Fruit fly (Drosophila melanogaster) whole organism, wandering third instar larva: ENCODE measurements around the gene Gclc.

Source experiments
- Abd-B ChIP-seq: fragments of >200 bp; optimal IDR thresholded peaks from 2 replicates; lab custom pipeline; 2017; ENCODE audit warnings: missing biosample characterization, missing genetic modification characterization
- CG32264 ChIP-seq: fragments of 200-800 bp; sonication (Bioruptor generic); optimal IDR thresholded peaks from 2 replicates; lab custom pipeline; 2016; ENCODE audit warnings: missing biosample characterization, missing genetic modification characterization
- CG9705 ChIP-seq: fragments of 200-800 bp; sonication (Bioruptor generic); optimal IDR thresholded peaks from 2 replicates; lab custom pipeline; 2018; ENCODE audit warnings: missing biosample characterization, mild to moderate bottlenecking, missing genetic modification characterization
- CrebA ChIP-seq: fragments of 200-800 bp; sonication (Bioruptor generic); optimal IDR thresholded peaks from 2 replicates; lab custom pipeline; 2016; ENCODE audit warnings: missing biosample characterization, mild to moderate bottlenecking, missing genetic modification characterization, borderline replicate concordance
- Dfd ChIP-seq: fragments of >200 bp; optimal IDR thresholded peaks from 2 replicates; lab custom pipeline; 2017; ENCODE audit warnings: missing biosample characterization, missing genetic modification characterization
- Dif ChIP-seq: fragments of 200-275, 200-300 bp; sonication (Bioruptor generic); optimal IDR thresholded peaks from 2 replicates; lab custom pipeline; 2018; ENCODE audit warnings: missing biosample characterization, missing genetic modification characterization; ENCODE audit not compliant: partially characterized antibody
- GATAd ChIP-seq: sonication (Bioruptor generic); optimal IDR thresholded peaks from 2 replicates; lab custom pipeline; 2016; ENCODE audit warnings: missing biosample characterization, missing genetic modification characterization
- HLH106 ChIP-seq: fragments of 200-800 bp; optimal IDR thresholded peaks from 3 replicates; lab custom pipeline; 2019; ENCODE audit warnings: missing biosample characterization, mild to moderate bottlenecking, missing genetic modification characterization, moderate library complexity
- Hnf4 ChIP-seq: fragments of 200-800 bp; sonication (Bioruptor generic); optimal IDR thresholded peaks from 2 replicates; lab custom pipeline; 2016; ENCODE audit warnings: missing biosample characterization, mild to moderate bottlenecking, missing genetic modification characterization
- Hr78 ChIP-seq: fragments of >200 bp; optimal IDR thresholded peaks from 2 replicates; lab custom pipeline; 2017; ENCODE audit warnings: missing biosample characterization, missing genetic modification characterization
- Hr83 ChIP-seq: fragments of 200-300 bp; sonication (Bioruptor generic); optimal IDR thresholded peaks from 2 replicates; lab custom pipeline; 2016; ENCODE audit warnings: missing biosample characterization, mild to moderate bottlenecking, missing genetic modification characterization, moderate library complexity; ENCODE audit not compliant: poor library complexity, severe bottlenecking
- Jra ChIP-seq: sonication (Bioruptor generic); optimal IDR thresholded peaks from 2 replicates; lab custom pipeline; 2016; ENCODE audit warnings: missing biosample characterization, missing genetic modification characterization
- Mio ChIP-seq: sonication (Bioruptor generic); optimal IDR thresholded peaks from 2 replicates; lab custom pipeline; 2016; ENCODE audit warnings: missing biosample characterization, missing genetic modification characterization
- Myc ChIP-seq: fragments of >200 bp; optimal IDR thresholded peaks from 2 replicates; lab custom pipeline; 2017
- N ChIP-seq: fragments of >200 bp; optimal IDR thresholded peaks from 2 replicates; lab custom pipeline; 2018; ENCODE audit warnings: missing biosample characterization, missing external identifiers, missing genetic modification characterization
- OdsH ChIP-seq: fragments of 200-800 bp; sonication (Bioruptor generic); optimal IDR thresholded peaks from 2 replicates; lab custom pipeline; 2016; ENCODE audit warnings: missing biosample characterization, mild to moderate bottlenecking, missing genetic modification characterization
- Rel ChIP-seq, 2 experiments: fragments of 200-800 bp; sonication (Bioruptor generic) in 1 of 2; optimal IDR thresholded peaks; 2 replicates in 1 of 2; 3 replicates in 1 of 2; lab custom pipeline; 2016 to 2019; ENCODE audit warnings: mild to moderate bottlenecking in 2 of 2, missing biosample characterization in 2 of 2, missing genetic modification characterization in 2 of 2, moderate library complexity in 1 of 2
- Sp1 ChIP-seq: fragments of 200-800 bp; sonication (Bioruptor generic); optimal IDR thresholded peaks from 3 replicates; lab custom pipeline; 2019; ENCODE audit warnings: missing biosample characterization, mild to moderate bottlenecking, missing genetic modification characterization, moderate library complexity
- Vsx2 ChIP-seq: fragments of 200-300, 225-300 bp; sonication (Bioruptor generic); optimal IDR thresholded peaks from 2 replicates; lab custom pipeline; 2018; ENCODE audit warnings: missing biosample characterization, missing genetic modification characterization; ENCODE audit not compliant: partially characterized antibody
- br ChIP-seq: fragments of 200-800 bp; sonication (Bioruptor generic); optimal IDR thresholded peaks from 2 replicates; lab custom pipeline; 2016; ENCODE audit warnings: missing biosample characterization, missing genetic modification characterization
- brk ChIP-seq: fragments of 200-800 bp; sonication (Bioruptor generic); optimal IDR thresholded peaks from 2 replicates; lab custom pipeline; 2016; ENCODE audit warnings: missing biosample characterization, mild to moderate bottlenecking, missing genetic modification characterization
- dl ChIP-seq, 2 experiments: fragments of 175-275, 200-275 bp in 1 of 2; fragments of 200-275 bp in 1 of 2; sonication (Bioruptor generic); optimal IDR thresholded peaks; lab custom pipeline; 2018; ENCODE audit warnings: mild to moderate bottlenecking in 2 of 2, missing biosample characterization in 2 of 2, missing genetic modification characterization in 2 of 2, moderate library complexity in 2 of 2; ENCODE audit not compliant: partially characterized antibody in 2 of 2, insufficient read depth in 1 of 2
- dmrt93B ChIP-seq: fragments of 200-800 bp; sonication (Bioruptor generic); optimal IDR thresholded peaks from 2 replicates; lab custom pipeline; 2018; ENCODE audit warnings: missing biosample characterization, mild to moderate bottlenecking, missing genetic modification characterization
- dsf ChIP-seq: sonication (Bioruptor generic); optimal IDR thresholded peaks from 2 replicates; lab custom pipeline; 2016; ENCODE audit warnings: missing biosample characterization, missing genetic modification characterization, borderline replicate concordance
- ey ChIP-seq: fragments of 200-800 bp; sonication (Bioruptor generic); optimal IDR thresholded peaks from 2 replicates; lab custom pipeline; 2016; ENCODE audit warnings: missing biosample characterization, missing genetic modification characterization
- foxo ChIP-seq, 2 experiments: fragments of 200-800 bp; sonication (Bioruptor generic); optimal IDR thresholded peaks; 2 replicates in 1 of 2; 3 replicates in 1 of 2; lab custom pipeline; 2016 to 2017; ENCODE audit warnings: missing biosample characterization in 2 of 2, missing genetic modification characterization in 2 of 2
- fru ChIP-seq: fragments of 200-800 bp; sonication (Bioruptor generic); optimal IDR thresholded peaks from 3 replicates; lab custom pipeline; 2016; ENCODE audit warnings: missing biosample characterization, mild to moderate bottlenecking, missing genetic modification characterization
- h ChIP-seq: fragments of 200-800 bp; sonication (Bioruptor generic); optimal IDR thresholded peaks from 3 replicates; lab custom pipeline; 2016; ENCODE audit warnings: missing biosample characterization, mild to moderate bottlenecking, missing genetic modification characterization
- jim ChIP-seq: fragments of 175-275, 200-325 bp; sonication (Bioruptor generic); optimal IDR thresholded peaks from 2 replicates; lab custom pipeline; 2016; ENCODE audit warnings: missing biosample characterization, mild to moderate bottlenecking, missing genetic modification characterization
- lola ChIP-seq: fragments of >200 bp; optimal IDR thresholded peaks from 2 replicates; lab custom pipeline; 2017; ENCODE audit warnings: missing biosample characterization, missing genetic modification characterization
- pan ChIP-seq: fragments of >200 bp; optimal IDR thresholded peaks from 2 replicates; lab custom pipeline; 2017
- psq ChIP-seq: fragments of 200-800 bp; sonication (Bioruptor generic); optimal IDR thresholded peaks from 3 replicates; lab custom pipeline; 2017; ENCODE audit warnings: missing biosample characterization, mild to moderate bottlenecking, missing genetic modification characterization, moderate library complexity
- rgr ChIP-seq: fragments of 200-800 bp; sonication (Bioruptor generic); optimal IDR thresholded peaks from 3 replicates; lab custom pipeline; 2016; ENCODE audit warnings: missing biosample characterization, mild to moderate bottlenecking, missing genetic modification characterization
- sage ChIP-seq: fragments of 200-800 bp; sonication (Bioruptor generic); optimal IDR thresholded peaks from 2 replicates; lab custom pipeline; 2016; ENCODE audit warnings: missing biosample characterization, mild to moderate bottlenecking, missing genetic modification characterization
- sv ChIP-seq: fragments of 200-800 bp; sonication (Bioruptor generic); optimal IDR thresholded peaks from 3 replicates; lab custom pipeline; 2016; ENCODE audit warnings: missing biosample characterization, missing genetic modification characterization
- tai ChIP-seq: sonication (Bioruptor generic); optimal IDR thresholded peaks from 2 replicates; lab custom pipeline; 2016; ENCODE audit warnings: missing biosample characterization, missing genetic modification characterization
- usp ChIP-seq: fragments of >200 bp; optimal IDR thresholded peaks from 2 replicates; lab custom pipeline; 2017; ENCODE audit warnings: missing biosample characterization, missing genetic modification characterization
- woc ChIP-seq: sonication (Bioruptor generic); optimal IDR thresholded peaks from 2 replicates; lab custom pipeline; 2016; ENCODE audit warnings: missing biosample characterization, mild to moderate bottlenecking, missing genetic modification characterization

Gclc gene

DNA sequence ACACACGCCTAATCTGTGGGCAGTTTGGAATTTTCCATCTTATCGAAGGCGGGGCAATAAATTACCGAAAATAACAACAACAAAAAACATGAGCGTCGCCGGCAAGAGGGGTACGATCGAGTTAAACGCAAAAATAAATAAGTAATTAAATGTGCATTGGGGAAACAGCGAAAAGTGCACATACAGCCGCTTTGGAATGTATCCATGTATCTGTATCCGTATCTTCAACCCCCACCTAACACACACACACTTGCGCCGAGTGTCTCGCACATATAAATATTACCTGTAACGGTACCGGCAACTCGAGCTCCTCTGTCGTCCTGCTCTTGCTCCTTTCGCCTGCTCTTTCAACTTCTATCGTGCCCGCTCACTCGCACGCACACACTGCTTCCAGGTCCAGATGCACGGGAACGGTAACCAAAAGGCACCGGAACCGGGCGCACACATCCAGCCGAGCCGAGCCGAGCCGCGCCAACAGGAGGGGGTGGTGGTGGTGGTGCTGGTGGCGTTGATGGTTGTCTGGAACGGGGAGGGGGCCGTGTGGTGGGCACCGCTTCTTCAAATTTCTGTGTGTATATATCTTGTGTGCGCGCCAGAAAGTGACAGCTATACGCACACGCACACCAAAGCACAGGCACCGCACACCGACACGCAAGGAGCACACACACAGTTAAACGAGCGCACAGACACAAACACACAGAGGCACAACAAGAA is 25.6 kb upstream of the Gclc start:
- TF ChIP-seq N (GFP tag; lab: Kevin White, UChicago) (peak; percentile 95), dl (GFP tag; optimal IDR thresholded peaks at IDR 0.05; lab: Kevin White, UChicago; ENCODE audit: insufficient read depth in 1 of 2, partially characterized antibody in 2 of 2) (no peak), Hr83 (GFP tag; lab: Kevin White, UChicago) (peak; percentile 89), Rel (GFP tag; optimal IDR thresholded peaks at IDR 0.05; lab: Kevin White, UChicago) (no peak), Rel (tag; optimal IDR thresholded peaks at IDR 0.05; lab: Kevin White, UChicago) (peak; percentile 34), lola (GFP tag; lab: Kevin White, UChicago) (no peak), br (GFP tag; lab: Kevin White, UChicago) (no peak), Mio (GFP tag; lab: Kevin White, UChicago) (no peak), Sp1 (GFP tag; lab: Kevin White, UChicago) (peak; percentile 65), Vsx2 (GFP tag; lab: Kevin White, UChicago) (no peak), psq (GFP tag; lab: Kevin White, UChicago) (peak; percentile 29), Myc (lab: Kevin White, UChicago) (no peak), dmrt93B (no peak), h (peak; percentile 67), HLH106 (tag; lab: Kevin White, UChicago) (peak; percentile 38), GATAd (GFP tag; lab: Kevin White, UChicago) (no peak), jim (GFP tag; lab: Kevin White, UChicago) (no peak), pan (lab: Kevin White, UChicago) (no peak), sv (GFP tag; lab: Kevin White, UChicago) (no peak), CG32264 (GFP tag; lab: Kevin White, UChicago) (no peak), tai (GFP tag; lab: Kevin White, UChicago) (no peak), Abd-B (peak; percentile 63), sage (peak; percentile 19), Jra (GFP tag; lab: Kevin White, UChicago) (peak; percentile 25), foxo (GFP tag; optimal IDR thresholded peaks at IDR 0.05; lab: Kevin White, UChicago) (peak in 1 of 2 experiments; percentile 67), woc (GFP tag; lab: Kevin White, UChicago) (peak; percentile 11), Dfd (no peak), fru (GFP tag; lab: Kevin White, UChicago) (peak; percentile 61), dsf (no peak), usp (no peak), OdsH (peak; percentile 47), CG9705 (peak; percentile 39), Dif (GFP tag; lab: Kevin White, UChicago) (peak; percentile 52), rgr (GFP tag; lab: Kevin White, UChicago) (peak; percentile 72), brk (GFP tag; lab: Kevin White, UChicago) (no peak), Hr78 (peak; percentile 49), CrebA (GFP tag; lab: Kevin White, UChicago) (no peak), Hnf4 (GFP tag; lab: Kevin White, UChicago) (peak; percentile 40), ey (peak; percentile 63)

DNA sequence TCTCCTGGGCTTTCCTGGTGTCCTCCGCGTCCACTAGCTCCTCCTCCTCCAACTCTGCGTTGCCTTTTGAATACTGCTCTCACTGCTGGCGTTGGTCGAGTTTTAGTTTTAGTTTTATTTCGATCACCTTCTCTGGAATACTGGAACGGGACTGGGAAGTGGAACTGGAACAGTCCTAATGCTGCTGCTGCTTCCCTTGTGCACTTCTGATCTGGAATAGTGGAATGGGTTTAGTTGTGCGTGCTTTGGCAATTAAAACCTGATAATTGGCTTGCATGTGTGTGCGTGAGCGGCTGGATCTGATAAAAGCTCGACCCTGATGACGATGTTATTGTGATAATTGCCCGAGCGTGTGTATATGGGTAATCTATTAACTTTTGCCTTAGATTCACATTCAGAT is 24.8 kb upstream of the Gclc start:
- no peak for TF ChIP-seq ey
- TF ChIP-seq brk (GFP tag; lab: Kevin White, UChicago) = no peak
- no peak for TF ChIP-seq Myc (lab: Kevin White, UChicago)
- no peak for TF ChIP-seq HLH106 (tag; lab: Kevin White, UChicago)
- TF ChIP-seq sage = no peak
- no peak for TF ChIP-seq dmrt93B
- no peak for TF ChIP-seq pan (lab: Kevin White, UChicago)
- no peak for TF ChIP-seq dsf
- TF ChIP-seq Dfd = no peak
- TF ChIP-seq OdsH = no peak
- no peak for TF ChIP-seq Mio (GFP tag; lab: Kevin White, UChicago)
- TF ChIP-seq woc (GFP tag; lab: Kevin White, UChicago) = no peak
- TF ChIP-seq, all 38 proteins: peak for 0
